Fruit fly (Drosophila melanogaster): ENCODE measurements around the gene Cpr72Ea.

dm6 chr3L:16354197-16354596 lies 8.2 kb upstream of the Cpr72Ea start, which contains the start of gene Pdh:
- TF ChIP-seq CG14711 (tag; optimal IDR thresholded peaks at IDR 0.05) (no peak), kay (GFP tag; ENCODE audit: borderline replicate concordance) (no peak)

Measured in whole organism, adult.